Worm (Caenorhabditis elegans): Measurements from ENCODE around the gene Y6E2A.5.

Gene Y6E2A.5

DNA sequence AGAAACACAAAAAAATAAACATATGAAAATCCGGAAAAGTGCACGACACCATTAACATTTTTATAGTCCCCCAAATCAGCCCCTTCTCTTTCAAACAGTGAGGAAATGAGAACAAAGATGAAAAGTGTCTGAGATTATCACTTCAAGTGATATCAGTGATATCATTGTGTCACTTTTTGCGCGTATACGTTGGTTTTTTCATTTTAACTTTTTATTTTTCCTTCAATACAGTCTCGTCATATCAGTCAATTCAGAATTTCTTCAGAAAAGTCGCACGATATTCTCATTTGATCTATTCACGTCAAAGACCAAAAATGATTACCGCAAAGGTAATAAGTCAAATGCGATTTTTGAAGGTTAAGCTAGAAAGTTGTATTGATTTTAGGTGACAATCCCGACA, 13.7 kb downstream of the Y6E2A.5 start, which contains the start of gene twk-34:
Gene twk-34 (plus strand): TSS at position 216 of the 400 bp plus-strand sequence.
- no peak for TF ChIP-seq mep-1 (tag; optimal IDR thresholded peaks at IDR 0.05)

DNA sequence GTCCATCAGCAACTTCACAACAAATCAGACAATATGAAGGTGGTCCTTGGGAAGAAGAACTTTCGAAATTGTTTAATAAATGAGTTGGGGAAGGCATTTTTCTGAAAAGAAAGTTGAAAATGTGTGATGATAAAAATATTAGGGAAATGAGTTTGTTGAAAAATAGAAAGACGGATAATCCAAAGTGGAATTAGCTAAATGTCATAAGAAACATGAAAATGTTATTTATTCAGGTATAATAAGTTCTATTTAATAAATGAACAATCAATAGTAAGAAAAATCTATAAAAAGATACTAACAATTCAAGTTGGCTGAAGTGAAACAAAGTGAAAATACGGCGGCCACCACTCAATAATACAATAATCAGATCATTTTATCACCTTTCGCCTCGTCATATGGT, 16.2 kb downstream of the Y6E2A.5 start, which contains the start of gene nhr-53:
Gene nhr-53 (minus strand): TSS at position 101 of the 400 bp plus-strand sequence.
- TF ChIP-seq drap-1 (GFP tag; optimal IDR thresholded peaks at IDR 0.05) (no peak), elt-1 (tag; optimal IDR thresholded peaks at IDR 0.05; ENCODE audit: borderline replicate concordance, insufficient read depth) (no peak), sem-2 (GFP tag; optimal IDR thresholded peaks at IDR 0.05) (no peak), unc-120 (tag; optimal IDR thresholded peaks at IDR 0.05; ENCODE audit: poor library complexity, severe bottlenecking) (no peak), pha-4 (tag; optimal IDR thresholded peaks at IDR 0.05) (no peak), ceh-43 (GFP tag; optimal IDR thresholded peaks at IDR 0.05) (no peak)

DNA sequence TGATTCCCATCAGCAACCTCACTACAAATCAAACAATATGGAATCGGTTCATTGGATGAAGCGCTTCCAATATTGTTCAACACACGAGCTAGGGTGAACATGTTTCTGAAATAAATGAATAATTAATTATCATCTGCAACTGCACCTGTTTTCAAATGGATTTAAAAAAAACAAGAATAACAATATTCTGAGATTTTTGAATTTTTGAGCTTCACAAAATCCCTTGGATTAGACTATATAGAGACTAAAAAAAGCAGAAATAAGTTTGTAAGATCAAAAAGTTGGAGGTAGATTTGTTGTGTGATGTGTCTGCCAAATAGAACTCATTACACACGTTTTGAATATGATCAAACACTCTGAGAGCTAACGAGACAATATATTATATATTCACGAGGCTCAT, 18.7 kb downstream of the Y6E2A.5 start, which contains the start of gene nhr-199:
Gene nhr-199 (minus strand): TSS at position 101 of the 400 bp plus-strand sequence.
- no peak for TF ChIP-seq lsy-2 (tag; optimal IDR thresholded peaks at IDR 0.05)
- TF ChIP-seq hlh-1 (tag; optimal IDR thresholded peaks at IDR 0.05), result no peak
- no peak for TF ChIP-seq blmp-1 (tag; optimal IDR thresholded peaks at IDR 0.05)
- TF ChIP-seq cnd-1 (tag; optimal IDR thresholded peaks at IDR 0.05), result no peak
- TF ChIP-seq sem-2 (GFP tag; optimal IDR thresholded peaks at IDR 0.05), result no peak
- no peak for TF ChIP-seq nhr-76 (tag; optimal IDR thresholded peaks at IDR 0.05)
- TF ChIP-seq unc-39 (tag; optimal IDR thresholded peaks at IDR 0.05), result no peak
- TF ChIP-seq sptf-1 (tag; optimal IDR thresholded peaks at IDR 0.05), result no peak
- TF ChIP-seq nhr-28 (tag; optimal IDR thresholded peaks at IDR 0.05), result no peak
- TF ChIP-seq drap-1 (GFP tag; optimal IDR thresholded peaks at IDR 0.05), result no peak

DNA sequence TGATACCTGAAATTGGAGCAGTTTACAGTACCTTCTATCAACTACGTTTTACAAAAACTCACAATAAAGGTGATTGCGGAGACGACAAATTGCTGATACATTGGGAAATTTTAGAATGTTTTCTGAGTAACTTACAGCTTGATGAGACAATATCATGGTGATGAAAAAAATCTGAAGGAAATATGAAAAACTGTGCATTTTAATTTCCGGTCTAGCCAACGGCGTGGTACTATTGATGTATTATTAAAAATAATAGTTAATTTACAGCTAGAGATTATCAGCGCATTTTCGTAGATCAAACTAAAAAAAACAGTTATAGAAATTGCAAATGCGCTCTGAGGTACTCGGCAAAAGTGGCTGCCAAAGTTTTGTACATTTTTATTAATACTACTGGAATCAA, 20.4 kb downstream of the Y6E2A.5 start, which contains the start of gene srx-29:
Gene srx-29 (minus strand): TSS at position 101 of the 400 bp plus-strand sequence.
- no peak for TF ChIP-seq nhr-237 (tag; optimal IDR thresholded peaks at IDR 0.05)
- no peak for TF ChIP-seq tbx-8 (GFP tag; optimal IDR thresholded peaks at IDR 0.05)
- TF ChIP-seq unc-39 (tag; optimal IDR thresholded peaks at IDR 0.05), result no peak
- no peak for TF ChIP-seq unc-62 (GFP tag; optimal IDR thresholded peaks at IDR 0.05)
- TF ChIP-seq zip-8 (tag; optimal IDR thresholded peaks at IDR 0.05), result no peak

DNA sequence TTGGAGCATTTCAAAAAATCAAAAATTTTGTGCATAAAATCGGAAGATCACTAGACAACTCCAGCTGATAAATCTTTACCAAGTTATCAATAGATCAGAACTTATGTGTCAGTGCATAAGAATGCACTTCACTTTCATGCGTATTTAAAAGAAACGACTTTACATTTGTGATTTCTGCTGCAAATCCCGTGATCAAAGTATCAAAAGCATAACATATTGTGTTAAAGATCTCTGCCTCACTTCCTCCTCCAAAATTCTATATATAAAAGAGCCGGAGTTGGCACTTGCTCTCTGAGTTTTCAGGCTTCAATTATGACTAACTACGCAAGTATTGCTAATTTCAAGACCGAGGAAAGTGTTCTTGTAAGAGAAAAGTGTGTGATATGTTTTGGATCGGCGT, 24.8 kb downstream of the Y6E2A.5 start, which contains the start of gene nhr-198:
Gene nhr-198 (plus strand): TSS at position 313 of the 400 bp plus-strand sequence.
- TF ChIP-seq mab-5 (tag; optimal IDR thresholded peaks at IDR 0.05), result no peak
- TF ChIP-seq lin-13 (tag; optimal IDR thresholded peaks at IDR 0.05), result no peak
- TF ChIP-seq ceh-43 (GFP tag; optimal IDR thresholded peaks at IDR 0.05), result no peak
- no peak for TF ChIP-seq hlh-1 (tag; optimal IDR thresholded peaks at IDR 0.05)
- no peak for TF ChIP-seq nhr-76 (tag; optimal IDR thresholded peaks at IDR 0.05)
- TF ChIP-seq tbx-8 (GFP tag; optimal IDR thresholded peaks at IDR 0.05), result no peak
- TF ChIP-seq elt-3 (tag; optimal IDR thresholded peaks at IDR 0.05), result no peak
- no peak for TF ChIP-seq snpc-4 (tag; optimal IDR thresholded peaks at IDR 0.05)
- no peak for TF ChIP-seq elt-1 (tag; optimal IDR thresholded peaks at IDR 0.05; ENCODE audit: borderline replicate concordance, insufficient read depth)
- TF ChIP-seq sem-2 (GFP tag; optimal IDR thresholded peaks at IDR 0.05), result no peak

DNA sequence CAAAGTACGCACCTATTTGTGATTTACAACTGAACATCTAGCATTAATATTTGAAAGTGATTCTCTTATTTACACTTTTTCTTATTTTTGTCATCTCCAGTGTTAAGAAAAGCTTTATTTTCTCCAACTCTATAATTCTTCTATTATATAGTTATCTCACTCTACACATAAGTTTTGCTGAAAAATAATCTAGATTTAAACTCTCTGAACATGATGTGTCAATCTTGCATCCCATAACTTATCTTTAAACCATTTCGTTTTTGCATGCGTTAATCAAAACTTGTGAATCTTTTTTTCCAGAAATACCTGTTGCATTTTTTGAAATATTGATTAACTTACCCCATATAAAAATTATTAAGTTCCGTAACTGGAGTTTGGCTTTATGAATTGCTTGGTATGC, 28.5 kb downstream of the Y6E2A.5 start, which contains the start of gene nhr-268:
Gene nhr-268 (plus strand): TSS at position 301 of the 400 bp plus-strand sequence.
- TF ChIP-seq snpc-4 (tag; optimal IDR thresholded peaks at IDR 0.05), result no peak
- no peak for TF ChIP-seq M03D4.4 (tag; optimal IDR thresholded peaks at IDR 0.05)
- TF ChIP-seq pha-4 (tag; optimal IDR thresholded peaks at IDR 0.05), result no peak
- no peak for TF ChIP-seq nhr-28 (tag; optimal IDR thresholded peaks at IDR 0.05)
- no peak for TF ChIP-seq mep-1 (tag; optimal IDR thresholded peaks at IDR 0.05)
- TF ChIP-seq elt-3 (tag; optimal IDR thresholded peaks at IDR 0.05), result no peak
- no peak for TF ChIP-seq zip-8 (tag; optimal IDR thresholded peaks at IDR 0.05)
- no peak for TF ChIP-seq nhr-237 (tag; optimal IDR thresholded peaks at IDR 0.05)
- no peak for TF ChIP-seq ztf-11 (tag; optimal IDR thresholded peaks at IDR 0.05)

DNA sequence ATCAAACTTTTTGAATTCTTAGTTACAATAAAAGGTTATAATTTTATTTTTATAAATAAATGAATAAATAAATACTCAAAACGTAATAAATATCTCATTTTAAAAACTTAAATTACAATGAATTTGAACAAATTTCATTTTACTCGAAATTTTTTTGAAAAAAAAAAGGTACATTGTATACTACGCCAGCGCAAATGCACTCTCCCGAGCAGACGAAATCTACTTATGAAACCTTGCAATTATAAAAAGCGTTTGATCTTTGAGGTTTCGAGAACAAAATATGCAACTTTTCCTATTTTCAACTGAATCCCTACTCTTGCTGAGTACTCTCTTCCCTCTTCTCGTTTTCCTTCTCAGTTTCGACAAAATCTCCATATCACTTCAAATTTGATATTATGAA, 30.8 kb downstream of the Y6E2A.5 start, which contains the start of gene nhr-197:
Gene nhr-197 (plus strand): TSS at position 301 of the 400 bp plus-strand sequence.
- no peak for TF ChIP-seq lin-13 (tag; optimal IDR thresholded peaks at IDR 0.05)
- TF ChIP-seq nhr-12 (tag; optimal IDR thresholded peaks at IDR 0.05), result no peak
- no peak for TF ChIP-seq ceh-83 (GFP tag; optimal IDR thresholded peaks at IDR 0.05)
- TF ChIP-seq M03D4.4 (tag; optimal IDR thresholded peaks at IDR 0.05), result no peak
- no peak for TF ChIP-seq blmp-1 (tag; optimal IDR thresholded peaks at IDR 0.05)
- TF ChIP-seq nhr-237 (tag; optimal IDR thresholded peaks at IDR 0.05), result no peak
- TF ChIP-seq zip-8 (tag; optimal IDR thresholded peaks at IDR 0.05), result no peak
- TF ChIP-seq elt-1 (tag; optimal IDR thresholded peaks at IDR 0.05; ENCODE audit: borderline replicate concordance, insufficient read depth), result no peak
- TF ChIP-seq drap-1 (GFP tag; optimal IDR thresholded peaks at IDR 0.05), result no peak

All from whole organism, mixed stage, embryonic.